Worm (Caenorhabditis elegans) whole organism, midembryonic: ENCODE results near the gene EEED8.18.

Source experiments
- T22C8.4 ChIP-seq: fragments of 200-800 bp; sonication (Bioruptor generic); IDR thresholded peaks from 2 replicates; pipeline ENCODE4 v1.3.6; 2022; ENCODE audit warnings: missing genetic modification characterization, missing compliant biosample characterization
- cog-1 ChIP-seq: sonication (generic microtip); optimal IDR thresholded peaks from 2 replicates; lab custom pipeline; 2016; ENCODE audit warnings: missing genetic modification characterization, missing compliant biosample characterization
- flt-1 ChIP-seq: fragments of 200-800 bp; sonication (Bioruptor generic); IDR thresholded peaks from 2 replicates; pipeline ENCODE4 v1.3.6; 2022; ENCODE audit warnings: missing genetic modification characterization, missing compliant biosample characterization
- klf-2 ChIP-seq: fragments of 200-800 bp; sonication (Bioruptor generic); conservative IDR thresholded peaks from 2 replicates; pipeline ENCODE4 v1.3.6; 2022; ENCODE audit warnings: missing genetic modification reagents, missing genetic modification characterization, missing compliant biosample characterization
- med-1 ChIP-seq: sonication (generic microtip); optimal IDR thresholded peaks from 2 replicates; lab custom pipeline; 2017; ENCODE audit warnings: missing genetic modification characterization, mild to moderate bottlenecking, missing compliant biosample characterization, antibody characterized with exemption, missing genetic modification reagents; ENCODE audit not compliant: insufficient read depth
- ref-1 ChIP-seq: fragments of 200-800 bp; sonication (Bioruptor generic); conservative IDR thresholded peaks from 2 replicates; pipeline ENCODE4 v1.3.6; 2022; ENCODE audit warnings: missing genetic modification reagents, missing genetic modification characterization, missing compliant biosample characterization
- tab-1 ChIP-seq: fragments of 200-800 bp; sonication (Bioruptor generic); IDR thresholded peaks from 2 replicates; pipeline ENCODE4 v1.3.6; 2022; ENCODE audit warnings: missing genetic modification characterization, missing compliant biosample characterization
- ztf-23 ChIP-seq: fragments of 200-800 bp; sonication (Bioruptor generic); IDR thresholded peaks from 2 replicates; pipeline ENCODE4 v1.3.6; 2022; ENCODE audit warnings: missing genetic modification reagents, missing genetic modification characterization, missing compliant biosample characterization
- ztf-29 ChIP-seq: fragments of 200-800 bp; sonication (Bioruptor generic); IDR thresholded peaks from 2 replicates; pipeline ENCODE4 v1.3.6; 2022; ENCODE audit warnings: missing genetic modification reagents, missing genetic modification characterization, missing compliant biosample characterization

The EEED8.18 gene

ce11 chrII:5412467-5412866 is at the start of gene EEED8.18, which contains the start of gene EEED8.13:
Gene EEED8.18 (minus strand): TSS chrII:5412610.
Gene EEED8.13 (minus strand): TSS chrII:5412567.
- no peak for TF ChIP-seq T22C8.4 (GFP tag; lab: Robert Waterston, UW)
- no peak for TF ChIP-seq ref-1 (GFP tag; lab: Robert Waterston, UW)
- no peak for TF ChIP-seq cog-1
- TF ChIP-seq klf-2 (GFP tag; lab: Robert Waterston, UW): no peak
- TF ChIP-seq ztf-23 (GFP tag; lab: Robert Waterston, UW): no peak
- no peak for TF ChIP-seq ztf-29 (GFP tag; lab: Robert Waterston, UW)
- TF ChIP-seq tab-1: no peak
- TF ChIP-seq flt-1 (GFP tag; lab: Robert Waterston, UW): no peak
- TF ChIP-seq med-1: no peak

ce11 chrII:5460911-5461310 is 48.5 kb upstream of the EEED8.18 start:
- TF ChIP-seq ref-1 (GFP tag; lab: Robert Waterston, UW) (no peak), flt-1 (GFP tag; lab: Robert Waterston, UW) (no peak), T22C8.4 (GFP tag; lab: Robert Waterston, UW) (peak; percentile 72), cog-1 (peak; percentile 16)

ce11 chrII:5459534-5459933 is 47.1 kb upstream of the EEED8.18 start:
- TF ChIP-seq ztf-23 (GFP tag; lab: Robert Waterston, UW): no peak
- TF ChIP-seq ztf-29 (GFP tag; lab: Robert Waterston, UW): no peak
- TF ChIP-seq ref-1 (GFP tag; lab: Robert Waterston, UW): no peak
- no peak for TF ChIP-seq klf-2 (GFP tag; lab: Robert Waterston, UW)
- TF ChIP-seq cog-1: no peak
- no peak for TF ChIP-seq tab-1
- TF ChIP-seq T22C8.4 (GFP tag; lab: Robert Waterston, UW): no peak
- no peak for TF ChIP-seq med-1
- no peak for TF ChIP-seq flt-1 (GFP tag; lab: Robert Waterston, UW)

ce11 chrII:5458683-5459410 is 46.4 kb upstream of the EEED8.18 start:
- TF ChIP-seq med-1 (no peak), klf-2 (GFP tag; lab: Robert Waterston, UW) (no peak), tab-1 (no peak), ztf-23 (GFP tag; lab: Robert Waterston, UW) (no peak)

ce11 chrII:5455650-5456355 is 43.4 kb upstream of the EEED8.18 start, which contains the start of gene daz-1:
Gene daz-1 (plus strand): TSS chrII:5456305.
- TF ChIP-seq tab-1 (no peak), T22C8.4 (GFP tag; lab: Robert Waterston, UW) (no peak), ztf-29 (GFP tag; lab: Robert Waterston, UW) (no peak), ref-1 (GFP tag; lab: Robert Waterston, UW) (no peak), klf-2 (GFP tag; lab: Robert Waterston, UW) (no peak), flt-1 (GFP tag; lab: Robert Waterston, UW) (no peak), ztf-23 (GFP tag; lab: Robert Waterston, UW) (no peak), cog-1 (no peak), med-1 (no peak)

ce11 chrII:5453547-5453946 is 41.1 kb upstream of the EEED8.18 start, which contains the start of gene dhs-5:
Gene dhs-5 (plus strand): TSS chrII:5453847.
- TF ChIP-seq cog-1 (no peak), T22C8.4 (GFP tag; lab: Robert Waterston, UW) (no peak), ztf-29 (GFP tag; lab: Robert Waterston, UW) (no peak), med-1 (no peak), ztf-23 (GFP tag; lab: Robert Waterston, UW) (no peak), ref-1 (GFP tag; lab: Robert Waterston, UW) (no peak), tab-1 (no peak), flt-1 (GFP tag; lab: Robert Waterston, UW) (no peak)

- TF ChIP-seq cog-1 (no peak), med-1 (no peak), ztf-23 (GFP tag; lab: Robert Waterston, UW) (no peak), tab-1 (no peak), T22C8.4 (GFP tag; lab: Robert Waterston, UW) (no peak), flt-1 (GFP tag; lab: Robert Waterston, UW) (no peak), ztf-29 (GFP tag; lab: Robert Waterston, UW) (no peak), ref-1 (GFP tag; lab: Robert Waterston, UW) (no peak), klf-2 (GFP tag; lab: Robert Waterston, UW) (no peak)
These were observed 38.9 kb upstream of the EEED8.18 start for ce11 chrII:5451278-5451677.

- TF ChIP-seq tab-1 (no peak), ztf-23 (GFP tag; lab: Robert Waterston, UW) (no peak), cog-1 (no peak), T22C8.4 (GFP tag; lab: Robert Waterston, UW) (no peak)
These were observed 37.2 kb upstream of the EEED8.18 start for ce11 chrII:5449620-5450019.

ce11 chrII:5449219-5449618 is 36.8 kb upstream of the EEED8.18 start:
- TF ChIP-seq flt-1 (GFP tag; lab: Robert Waterston, UW) (no peak), tab-1 (no peak), cog-1 (no peak), klf-2 (GFP tag; lab: Robert Waterston, UW) (no peak), med-1 (no peak), ztf-23 (GFP tag; lab: Robert Waterston, UW) (no peak), ztf-29 (GFP tag; lab: Robert Waterston, UW) (no peak), ref-1 (GFP tag; lab: Robert Waterston, UW) (no peak), T22C8.4 (GFP tag; lab: Robert Waterston, UW) (no peak)

ce11 chrII:5447381-5447780 is 35.0 kb upstream of the EEED8.18 start, which contains the start of gene cex-1:
Gene cex-1 (plus strand): TSS chrII:5447681.
- TF ChIP-seq flt-1 (GFP tag; lab: Robert Waterston, UW) (no peak), tab-1 (no peak), ref-1 (GFP tag; lab: Robert Waterston, UW) (no peak), cog-1 (no peak), T22C8.4 (GFP tag; lab: Robert Waterston, UW) (no peak), ztf-23 (GFP tag; lab: Robert Waterston, UW) (no peak), med-1 (no peak), ztf-29 (GFP tag; lab: Robert Waterston, UW) (no peak), klf-2 (GFP tag; lab: Robert Waterston, UW) (no peak)
